Fruit fly (Drosophila melanogaster) whole organism, embryonic: ENCODE measurements around the gene Prp3.

Source experiments
- CG12942 ChIP-seq: fragments of 200-800 bp; sonication (Bioruptor generic); optimal IDR thresholded peaks from 3 replicates; lab custom pipeline; 2016; ENCODE audit warnings: missing biosample characterization, missing genetic modification characterization
- CG1602 ChIP-seq: fragments of 200-800 bp; sonication (Bioruptor generic); optimal IDR thresholded peaks from 3 replicates; lab custom pipeline; 2016; ENCODE audit warnings: missing biosample characterization, missing genetic modification characterization
- CG8281 ChIP-seq: fragments of 200-800 bp; sonication (Bioruptor generic); optimal IDR thresholded peaks from 2 replicates; lab custom pipeline; 2018; ENCODE audit warnings: missing biosample characterization, mild to moderate bottlenecking, missing genetic modification characterization, moderate library complexity
- Hr78 ChIP-seq, 2 experiments: fragments of 200-800 bp in 1 of 2; fragments of >200 bp in 1 of 2; sonication (Bioruptor generic) in 1 of 2; optimal IDR thresholded peaks; 2 replicates each; lab custom pipeline; 2017 to 2019; ENCODE audit warnings: missing biosample characterization in 2 of 2, missing genetic modification characterization in 2 of 2, mild to moderate bottlenecking in 1 of 2, moderate library complexity in 1 of 2
- Lhr ChIP-seq: fragments of 200-800 bp; sonication (Bioruptor generic); optimal IDR thresholded peaks from 3 replicates; lab custom pipeline; 2017; ENCODE audit warnings: mild to moderate bottlenecking, missing biosample characterization, missing genetic modification reagents, missing genetic modification characterization
- Rfx ChIP-seq: fragments of 200-800 bp; sonication (Bioruptor generic); IDR thresholded peaks from 2 replicates; pipeline ENCODE4 v1.3.6; 2022; ENCODE audit warnings: missing biosample characterization, missing genetic modification characterization

- no peak for TF ChIP-seq CG8281 (tag; lab: Kevin White, UChicago)
- TF ChIP-seq Rfx (GFP tag; lab: Robert Waterston, UW): no peak
- no peak for TF ChIP-seq Hr78 (GFP tag; optimal IDR thresholded peaks at IDR 0.05; lab: Kevin White, UChicago)
- no peak for TF ChIP-seq CG1602 (GFP tag; lab: Kevin White, UChicago)
- TF ChIP-seq Lhr (GFP tag; lab: Kevin White, UChicago): no peak
- TF ChIP-seq CG12942 (GFP tag; lab: Kevin White, UChicago): no peak
Measured at dm6 chr3L:19951035-19951434, 40.9 kb downstream of the Prp3 start, which contains the start of gene CG32219.
